Worm (Caenorhabditis elegans): ENCODE results near the gene gpcp-1.

gpcp-1 gene

DNA sequence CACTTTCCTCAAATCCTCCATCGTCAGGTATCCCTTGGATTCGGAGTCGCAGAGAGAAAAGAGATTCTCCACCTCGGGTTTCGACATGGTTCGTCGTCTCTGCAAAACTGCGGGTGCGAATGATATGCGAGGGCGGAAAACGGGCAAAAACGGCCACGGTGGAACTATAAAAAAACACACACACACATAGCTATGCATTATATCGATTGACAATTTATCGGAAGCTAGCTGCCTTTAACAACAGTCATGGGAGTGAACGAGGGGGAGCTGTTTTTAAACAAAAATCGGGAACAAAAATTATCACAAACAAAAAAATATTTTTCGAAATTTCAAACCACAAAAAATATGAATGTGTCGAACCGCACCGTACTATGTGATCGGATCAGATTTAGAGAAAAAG lies 51.1 kb downstream of the gpcp-1 start, which contains the start of gene rsef-1 (continued):
- TF ChIP-seq aptf-3 (GFP tag; IDR thresholded peaks at IDR 0.05) (no peak), sptf-2 (GFP tag; optimal IDR thresholded peaks at IDR 0.05) (no peak)

- TF ChIP-seq bed-2 (GFP tag; IDR thresholded peaks at IDR 0.05) (no peak), zfh-2 (GFP tag; conservative IDR thresholded peaks at IDR 0.05) (peak; percentile 44; the same call in 1 of the 2 replicates), snpc-4 (GFP tag; optimal IDR thresholded peaks at IDR 0.05) (no peak), snpc-4 (tag; optimal IDR thresholded peaks at IDR 0.05) (peak in 2 of 4 experiments; percentile 34 to 70), F57A8.1 (GFP tag; optimal IDR thresholded peaks at IDR 0.05) (no peak), sdz-38 (tag; optimal IDR thresholded peaks at IDR 0.05) (no peak), ztf-28 (GFP tag; IDR thresholded peaks at IDR 0.05) (no peak), nfya-1 (tag; optimal IDR thresholded peaks at IDR 0.05; ENCODE audit: borderline replicate concordance, insufficient read depth) (no peak), cebp-2 (GFP tag; IDR thresholded peaks at IDR 0.05) (0 out of 2 replicates have a peak, but pooled peaks have one; percentile 29), snpc-1.1 (tag; optimal IDR thresholded peaks at IDR 0.05; ENCODE audit: insufficient read depth) (peak; percentile 5), ceh-91 (GFP tag; IDR thresholded peaks at IDR 0.05) (no peak)
Observed at ce11 chrX:3057656-3058055, 52.8 kb downstream of the gpcp-1 start.

Measured in whole organism, young adult.